Fruit fly (Drosophila melanogaster) whole organism, prepupa: ENCODE results near the gene CG9672.

Experiments used
- CG10669 ChIP-seq: fragments of 200-800 bp; sonication (Bioruptor generic); optimal IDR thresholded peaks from 3 replicates; lab custom pipeline; 2018; ENCODE audit warnings: missing biosample characterization, mild to moderate bottlenecking, missing genetic modification characterization, moderate library complexity
- CG11902 ChIP-seq: fragments of 200-800 bp; sonication (Bioruptor generic); optimal IDR thresholded peaks from 3 replicates; lab custom pipeline; 2016; ENCODE audit warnings: missing biosample characterization, missing genetic modification characterization
- CG1621 ChIP-seq: fragments of 200-800 bp; sonication (Bioruptor generic); optimal IDR thresholded peaks from 3 replicates; lab custom pipeline; 2018; ENCODE audit warnings: missing biosample characterization, mild to moderate bottlenecking, missing genetic modification characterization
- CG32006 ChIP-seq: fragments of 200-800 bp; sonication (Bioruptor generic); optimal IDR thresholded peaks from 3 replicates; lab custom pipeline; 2017; ENCODE audit warnings: missing biosample characterization, mild to moderate bottlenecking, missing genetic modification characterization
- CG34406 ChIP-seq: fragments of 200-800 bp; sonication (Bioruptor generic); optimal IDR thresholded peaks from 3 replicates; lab custom pipeline; 2016; ENCODE audit warnings: missing biosample characterization, missing genetic modification characterization
- CG6163 ChIP-seq: fragments of 200-800 bp; sonication (Bioruptor generic); IDR thresholded peaks from 3 replicates; pipeline ENCODE4 v1.3.6; 2022; ENCODE audit warnings: missing biosample characterization, missing genetic modification characterization
- CG6792 ChIP-seq: fragments of 200-800 bp; sonication (Bioruptor generic); optimal IDR thresholded peaks from 3 replicates; lab custom pipeline; 2016; ENCODE audit warnings: missing biosample characterization, missing genetic modification characterization
- CG6808 ChIP-seq: fragments of 200-800 bp; sonication (Bioruptor generic); optimal IDR thresholded peaks from 3 replicates; lab custom pipeline; 2017; ENCODE audit warnings: missing biosample characterization, missing genetic modification characterization, mild to moderate bottlenecking, moderate library complexity, missing genetic modification reagents
- CG6854 ChIP-seq: fragments of 200-800 bp; sonication (Bioruptor generic); optimal IDR thresholded peaks from 2 replicates; lab custom pipeline; 2017; ENCODE audit warnings: missing biosample characterization, mild to moderate bottlenecking, missing genetic modification characterization
- CG7368 ChIP-seq: fragments of 200-800 bp; sonication (Bioruptor generic); optimal IDR thresholded peaks from 3 replicates; lab custom pipeline; 2016; ENCODE audit warnings: missing biosample characterization, missing genetic modification characterization
- CG9139 ChIP-seq: fragments of 200-800 bp; sonication (Bioruptor generic); optimal IDR thresholded peaks from 3 replicates; lab custom pipeline; 2017; ENCODE audit warnings: missing biosample characterization, mild to moderate bottlenecking, missing genetic modification characterization
- Eip78C ChIP-seq: fragments of 200-800 bp; sonication (Bioruptor generic); peaks from one replicate; lab custom pipeline; 2016; ENCODE audit warnings: missing biosample characterization, missing genetic modification characterization
- Ets21C ChIP-seq: fragments of 200-800 bp; sonication (Bioruptor generic); optimal IDR thresholded peaks from 3 replicates; lab custom pipeline; 2016; ENCODE audit warnings: missing biosample characterization, missing genetic modification characterization
- Gug ChIP-seq: fragments of 200-800 bp; sonication (Bioruptor generic); IDR thresholded peaks from 2 replicates; pipeline ENCODE4 v1.3.6; 2022; ENCODE audit warnings: missing biosample characterization, missing genetic modification characterization
- Hr38 ChIP-seq: sonication (Bioruptor generic); optimal IDR thresholded peaks from 2 replicates; lab custom pipeline; 2016; ENCODE audit warnings: missing biosample characterization, missing genetic modification characterization
- Hr39 ChIP-seq: fragments of 200-800 bp; sonication (Bioruptor generic); optimal IDR thresholded peaks from 2 replicates; lab custom pipeline; 2016; ENCODE audit warnings: missing biosample characterization, missing genetic modification characterization
- OdsH ChIP-seq: fragments of 200-800 bp; sonication (Bioruptor generic); optimal IDR thresholded peaks from 3 replicates; lab custom pipeline; 2016; ENCODE audit warnings: missing biosample characterization, missing genetic modification characterization
- Smox ChIP-seq: fragments of 200-800 bp; sonication (Bioruptor generic); optimal IDR thresholded peaks from 3 replicates; lab custom pipeline; 2016; ENCODE audit warnings: missing biosample characterization, missing genetic modification characterization
- Sox14 ChIP-seq: fragments of 200-800 bp; sonication (Bioruptor generic); optimal IDR thresholded peaks from 3 replicates; lab custom pipeline; 2016; ENCODE audit warnings: missing biosample characterization, missing genetic modification characterization
- Sox15 ChIP-seq: fragments of 200-800 bp; sonication (Bioruptor generic); optimal IDR thresholded peaks from 3 replicates; lab custom pipeline; 2016; ENCODE audit warnings: missing biosample characterization, missing genetic modification characterization
- achi ChIP-seq: fragments of 200-800 bp; sonication (Bioruptor generic); optimal IDR thresholded peaks from 3 replicates; lab custom pipeline; 2016; ENCODE audit warnings: missing biosample characterization, missing genetic modification characterization
- cyc ChIP-seq: fragments of 200-800 bp; sonication (Bioruptor generic); optimal IDR thresholded peaks from 3 replicates; lab custom pipeline; 2016; ENCODE audit warnings: missing biosample characterization, missing genetic modification characterization
- dac ChIP-seq: fragments of 200-800 bp; sonication (Bioruptor generic); optimal IDR thresholded peaks from 2 replicates; lab custom pipeline; 2017; ENCODE audit warnings: missing biosample characterization, mild to moderate bottlenecking, missing genetic modification characterization
- eg ChIP-seq: fragments of 200-800 bp; sonication (Bioruptor generic); IDR thresholded peaks from 3 replicates; pipeline ENCODE4 v1.3.6; 2022; ENCODE audit warnings: missing biosample characterization, missing genetic modification characterization
- esn ChIP-seq: fragments of 200-800 bp; sonication (Bioruptor generic); optimal IDR thresholded peaks from 2 replicates; lab custom pipeline; 2016; ENCODE audit warnings: missing biosample characterization, mild to moderate bottlenecking, missing genetic modification characterization, moderate library complexity
- fkh ChIP-seq: fragments of 200-800 bp; sonication (Bioruptor generic); optimal IDR thresholded peaks from 3 replicates; lab custom pipeline; 2017; ENCODE audit warnings: missing biosample characterization, mild to moderate bottlenecking, missing genetic modification characterization, moderate library complexity
- net ChIP-seq: fragments of 200-800 bp; sonication (Bioruptor generic); optimal IDR thresholded peaks from 3 replicates; lab custom pipeline; 2016; ENCODE audit warnings: missing biosample characterization, missing genetic modification characterization
- pdm3 ChIP-seq: fragments of 200-800 bp; sonication (Bioruptor generic); optimal IDR thresholded peaks from 3 replicates; lab custom pipeline; 2016; ENCODE audit warnings: missing biosample characterization, missing genetic modification characterization
- salr ChIP-seq, 2 experiments: fragments of 200-800 bp; sonication (Bioruptor generic); optimal IDR thresholded peaks; 3 replicates each; lab custom pipeline; 2016 to 2018; ENCODE audit warnings: missing biosample characterization in 2 of 2, missing genetic modification characterization in 2 of 2, mild to moderate bottlenecking in 1 of 2
- ss ChIP-seq, 2 experiments: fragments of 200-800 bp; sonication (Bioruptor generic); optimal IDR thresholded peaks; 2 replicates in 1 of 2; 3 replicates in 1 of 2; lab custom pipeline; 2017 to 2018; ENCODE audit warnings: mild to moderate bottlenecking in 2 of 2, missing biosample characterization in 2 of 2, missing genetic modification characterization in 2 of 2, moderate library complexity in 1 of 2
- svp ChIP-seq: fragments of 200-800 bp; sonication (Bioruptor generic); peaks from one replicate; lab custom pipeline; 2016; ENCODE audit warnings: missing biosample characterization, missing genetic modification characterization
- topi ChIP-seq: fragments of 200-800 bp; sonication (Bioruptor generic); optimal IDR thresholded peaks from 3 replicates; lab custom pipeline; 2016; ENCODE audit warnings: missing biosample characterization, missing genetic modification characterization
- vri ChIP-seq: fragments of 200-800 bp; sonication (Bioruptor generic); optimal IDR thresholded peaks from 3 replicates; lab custom pipeline; 2016; ENCODE audit warnings: missing biosample characterization, mild to moderate bottlenecking, missing genetic modification characterization

Gene CG9672

dm6 chrX:16723203-16724173 is 16.8 kb upstream of the CG9672 start (continued):
- TF ChIP-seq CG10669 = peak; percentile 38
- TF ChIP-seq fkh = peak; percentile 26
- TF ChIP-seq achi (GFP tag; lab: Kevin White, UChicago) = peak; percentile 67
- TF ChIP-seq topi (GFP tag; lab: Kevin White, UChicago) = peak; percentile 73
- TF ChIP-seq CG6163 (GFP tag; lab: Robert Waterston, UW) = peak; percentile 57; the same call in 2 of the 3 replicates
- peak; percentile 82 for TF ChIP-seq CG32006 (GFP tag; lab: Kevin White, UChicago)
- peak; percentile 4 for TF ChIP-seq CG6854 (GFP tag; lab: Kevin White, UChicago)
- TF ChIP-seq Smox (GFP tag; lab: Kevin White, UChicago) = peak; percentile 75
- peak; percentile 55 for TF ChIP-seq dac (GFP tag; lab: Kevin White, UChicago)
- peak; percentile 70 for TF ChIP-seq OdsH (GFP tag; lab: Kevin White, UChicago)
- TF ChIP-seq Sox14 (GFP tag; lab: Kevin White, UChicago) = peak; percentile 59
- TF ChIP-seq Ets21C (GFP tag; lab: Kevin White, UChicago) = peak; percentile 68
- peak; percentile 69 for TF ChIP-seq CG1621 (tag; lab: Kevin White, UChicago)
- peak; percentile 78 for TF ChIP-seq esn (GFP tag; lab: Kevin White, UChicago)

- peak; percentile 64 for TF ChIP-seq svp (GFP tag; lab: Kevin White, UChicago)
- no peak for TF ChIP-seq achi (GFP tag; lab: Kevin White, UChicago)
- TF ChIP-seq Sox14 (GFP tag; lab: Kevin White, UChicago) = no peak
- no peak for TF ChIP-seq pdm3 (GFP tag; lab: Kevin White, UChicago)
- no peak for TF ChIP-seq CG11902
- TF ChIP-seq Ets21C (GFP tag; lab: Kevin White, UChicago) = no peak
- TF ChIP-seq esn (GFP tag; lab: Kevin White, UChicago) = no peak
- TF ChIP-seq CG10669 = no peak
- TF ChIP-seq CG34406 (GFP tag; lab: Kevin White, UChicago) = no peak
- TF ChIP-seq vri (GFP tag; lab: Kevin White, UChicago) = peak; percentile 21
- TF ChIP-seq salr (GFP tag; optimal IDR thresholded peaks at IDR 0.05; lab: Kevin White, UChicago) = no peak
- no peak for TF ChIP-seq fkh
These were observed 14.5 kb upstream of the CG9672 start, which contains the start of the genes CG32572 and CG34325 for dm6 chrX:16721168-16721567. Gene CG32572, plus strand, starts transcription at chrX:16721183. Gene CG34325, minus strand, starts transcription at chrX:16721411.

- peak; percentile 53 for TF ChIP-seq Eip78C (GFP tag; lab: Kevin White, UChicago)
- peak; percentile 82 for TF ChIP-seq svp (GFP tag; lab: Kevin White, UChicago)
- TF ChIP-seq CG6163 (GFP tag; lab: Robert Waterston, UW) = 0 out of 3 replicates have a peak, but pooled peaks have one; percentile 31
- TF ChIP-seq eg (GFP tag; lab: Robert Waterston, UW) = no peak
- TF ChIP-seq, all 60 proteins: peak for 3
These were observed 11.6 kb upstream of the CG9672 start for dm6 chrX:16718169-16718723.

dm6 chrX:16716649-16717048 is 10.0 kb upstream of the CG9672 start:
- TF ChIP-seq CG6792 = no peak
- TF ChIP-seq vri (GFP tag; lab: Kevin White, UChicago) = peak; percentile 53
- TF ChIP-seq svp (GFP tag; lab: Kevin White, UChicago) = peak; percentile 81
- TF ChIP-seq CG6808 (GFP tag; lab: Kevin White, UChicago) = no peak
- TF ChIP-seq Hr39 (GFP tag; lab: Kevin White, UChicago) = no peak
- no peak for TF ChIP-seq net
- no peak for TF ChIP-seq Hr38 (GFP tag; lab: Kevin White, UChicago)

- TF ChIP-seq Gug (GFP tag; lab: Robert Waterston, UW) = no peak
- no peak for TF ChIP-seq Sox15
- no peak for TF ChIP-seq Ets21C (GFP tag; lab: Kevin White, UChicago)
- TF ChIP-seq Hr39 (GFP tag; lab: Kevin White, UChicago) = no peak
- no peak for TF ChIP-seq Eip78C (GFP tag; lab: Kevin White, UChicago)
- TF ChIP-seq Hr38 (GFP tag; lab: Kevin White, UChicago) = no peak
- TF ChIP-seq topi (GFP tag; lab: Kevin White, UChicago) = no peak
- no peak for TF ChIP-seq CG9139 (GFP tag; lab: Kevin White, UChicago)
- TF ChIP-seq vri (GFP tag; lab: Kevin White, UChicago) = no peak
- no peak for TF ChIP-seq ss (GFP tag; optimal IDR thresholded peaks at IDR 0.05; lab: Kevin White, UChicago)
- no peak for TF ChIP-seq net
- no peak for TF ChIP-seq cyc
- no peak for TF ChIP-seq esn (GFP tag; lab: Kevin White, UChicago)
- TF ChIP-seq CG7368 = no peak
These were observed 4.3 kb upstream of the CG9672 start, which contains the start of gene CG13008 for dm6 chrX:16711003-16711402. Gene CG13008, plus strand, starts transcription at chrX:16711303.
